Worm (Caenorhabditis elegans): ENCODE results near the gene T28A11.22.

T28A11.22 gene

DNA sequence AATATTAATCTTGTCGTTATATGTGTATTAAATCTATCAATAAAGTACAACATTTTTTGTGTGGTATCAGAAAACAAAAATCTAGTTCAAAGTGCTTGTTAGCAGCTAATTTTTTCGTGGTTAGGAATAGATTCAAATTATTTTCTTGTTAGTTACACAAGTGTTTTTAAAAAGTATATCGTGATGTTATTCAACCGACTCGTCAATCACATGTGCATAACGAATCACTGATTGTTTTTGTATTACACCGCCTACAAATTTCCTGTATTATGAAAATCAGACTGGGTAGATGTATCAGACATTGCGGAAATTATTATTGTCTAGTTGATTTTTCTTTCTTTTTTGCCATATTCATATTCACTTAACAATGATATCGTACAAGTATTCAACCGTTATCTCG lies 25.6 kb downstream of the T28A11.22 start, which contains the start of gene str-64:
str-64 (plus strand) TSS at position 301 of the 400 bp plus-strand sequence.
- TF ChIP-seq snpc-4 (tag; optimal IDR thresholded peaks at IDR 0.05) (no peak), sem-2 (GFP tag; optimal IDR thresholded peaks at IDR 0.05) (no peak), ces-1 (GFP tag; optimal IDR thresholded peaks at IDR 0.05) (no peak), cnd-1 (tag; optimal IDR thresholded peaks at IDR 0.05) (no peak), flh-1 (GFP tag; optimal IDR thresholded peaks at IDR 0.05) (no peak), ham-2 (GFP tag; optimal IDR thresholded peaks at IDR 0.05) (no peak), nhr-2 (tag; optimal IDR thresholded peaks at IDR 0.05) (no peak), blmp-1 (tag; optimal IDR thresholded peaks at IDR 0.05) (no peak), mep-1 (tag; optimal IDR thresholded peaks at IDR 0.05) (no peak), lsy-2 (tag; optimal IDR thresholded peaks at IDR 0.05) (no peak)

DNA sequence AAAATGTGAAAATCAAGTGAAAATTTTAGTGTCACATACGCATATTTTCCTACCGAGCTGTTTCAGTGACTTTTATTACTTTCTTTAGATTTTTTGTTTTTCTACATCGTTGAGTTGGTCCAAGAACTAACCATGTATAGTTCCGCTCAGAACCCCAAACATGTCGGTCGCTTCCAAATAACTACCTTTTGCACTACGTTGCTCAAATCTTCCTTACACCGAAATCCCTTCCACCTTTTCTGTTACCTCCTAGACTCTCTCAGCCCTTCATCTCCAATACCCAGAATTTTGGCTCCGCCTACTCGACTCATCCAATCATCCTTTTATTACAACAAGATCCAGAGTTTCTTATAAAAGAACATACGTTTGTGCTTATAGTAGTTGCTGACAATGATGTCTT lies 27.3 kb downstream of the T28A11.22 start, which contains the start of gene F35F10.5:
F35F10.5 (plus strand) TSS at position 301 of the 400 bp plus-strand sequence.
- TF ChIP-seq nhr-2 (tag; optimal IDR thresholded peaks at IDR 0.05) (no peak), mab-5 (tag; optimal IDR thresholded peaks at IDR 0.05) (no peak), unc-62 (GFP tag; optimal IDR thresholded peaks at IDR 0.05) (no peak), mep-1 (tag; optimal IDR thresholded peaks at IDR 0.05) (no peak), nhr-76 (tag; optimal IDR thresholded peaks at IDR 0.05) (no peak), ceh-43 (GFP tag; optimal IDR thresholded peaks at IDR 0.05) (no peak), elt-1 (tag; optimal IDR thresholded peaks at IDR 0.05; ENCODE audit: borderline replicate concordance, insufficient read depth) (no peak), zip-8 (tag; optimal IDR thresholded peaks at IDR 0.05) (no peak), drap-1 (GFP tag; optimal IDR thresholded peaks at IDR 0.05) (no peak), lsy-2 (tag; optimal IDR thresholded peaks at IDR 0.05) (no peak), pha-4 (tag; optimal IDR thresholded peaks at IDR 0.05) (no peak), unc-39 (tag; optimal IDR thresholded peaks at IDR 0.05) (no peak), unc-120 (tag; optimal IDR thresholded peaks at IDR 0.05; ENCODE audit: poor library complexity, severe bottlenecking) (no peak)

- TF ChIP-seq hlh-1 (tag; optimal IDR thresholded peaks at IDR 0.05) (no peak), flh-1 (GFP tag; optimal IDR thresholded peaks at IDR 0.05) (no peak), unc-62 (GFP tag; optimal IDR thresholded peaks at IDR 0.05) (no peak), snpc-4 (tag; optimal IDR thresholded peaks at IDR 0.05) (no peak)
Observed at ce11 chrV:3287330-3287729, 30.0 kb downstream of the T28A11.22 start, which contains the start of gene F35F10.7. F35F10.7 (minus strand) TSS chrV:3287430.

ce11 chrV:3288134-3288533 lies 30.8 kb downstream of the T28A11.22 start:
- TF ChIP-seq ztf-11 (tag; optimal IDR thresholded peaks at IDR 0.05): no peak

ce11 chrV:3289267-3289666 lies 31.9 kb downstream of the T28A11.22 start, which contains the start of gene F35F10.6:
F35F10.6 (minus strand) TSS chrV:3289367.
- no peak for TF ChIP-seq hlh-1 (tag; optimal IDR thresholded peaks at IDR 0.05)
- TF ChIP-seq zip-8 (tag; optimal IDR thresholded peaks at IDR 0.05): no peak
- TF ChIP-seq ztf-11 (tag; optimal IDR thresholded peaks at IDR 0.05): no peak
- no peak for TF ChIP-seq flh-1 (GFP tag; optimal IDR thresholded peaks at IDR 0.05)
- TF ChIP-seq elt-3 (tag; optimal IDR thresholded peaks at IDR 0.05): no peak

ce11 chrV:3295368-3295767 lies 38.0 kb downstream of the T28A11.22 start:
- TF ChIP-seq sptf-1 (tag; optimal IDR thresholded peaks at IDR 0.05): no peak
- no peak for TF ChIP-seq ceh-39 (tag; optimal IDR thresholded peaks at IDR 0.05)
- TF ChIP-seq hlh-1 (tag; optimal IDR thresholded peaks at IDR 0.05): no peak
- no peak for TF ChIP-seq elt-1 (tag; optimal IDR thresholded peaks at IDR 0.05; ENCODE audit: borderline replicate concordance, insufficient read depth)
- no peak for TF ChIP-seq ceh-83 (GFP tag; optimal IDR thresholded peaks at IDR 0.05)
- TF ChIP-seq unc-39 (tag; optimal IDR thresholded peaks at IDR 0.05): no peak
- TF ChIP-seq unc-120 (tag; optimal IDR thresholded peaks at IDR 0.05; ENCODE audit: poor library complexity, severe bottlenecking): no peak
- TF ChIP-seq lin-13 (tag; optimal IDR thresholded peaks at IDR 0.05): no peak
- no peak for TF ChIP-seq elt-3 (tag; optimal IDR thresholded peaks at IDR 0.05)
- no peak for TF ChIP-seq mab-5 (tag; optimal IDR thresholded peaks at IDR 0.05)
- no peak for TF ChIP-seq pha-4 (tag; optimal IDR thresholded peaks at IDR 0.05)
- no peak for TF ChIP-seq nhr-2 (tag; optimal IDR thresholded peaks at IDR 0.05)
- TF ChIP-seq mep-1 (tag; optimal IDR thresholded peaks at IDR 0.05): no peak
- TF ChIP-seq nhr-76 (tag; optimal IDR thresholded peaks at IDR 0.05): no peak
- no peak for TF ChIP-seq ces-1 (GFP tag; optimal IDR thresholded peaks at IDR 0.05)
- TF ChIP-seq sem-2 (GFP tag; optimal IDR thresholded peaks at IDR 0.05): no peak
- TF ChIP-seq mls-2 (tag; optimal IDR thresholded peaks at IDR 0.05): no peak

Measured in whole organism, mixed stage, embryonic.